Worm (Caenorhabditis elegans) whole organism, L4 larva: ENCODE data around the gene T19C3.6.

Experiments
- egl-27 ChIP-seq: sonication (generic microtip); optimal IDR thresholded peaks from 3 replicates; lab custom pipeline; 2017; ENCODE audit warnings: missing biosample characterization, missing genetic modification reagents, missing genetic modification characterization
- rbr-2 ChIP-seq: sonication (generic microtip); optimal IDR thresholded peaks from 2 replicates; lab custom pipeline; 2016; ENCODE audit warnings: missing genotype, missing genetic modification characterization, missing compliant biosample characterization
- unc-130 ChIP-seq: sonication (generic microtip); optimal IDR thresholded peaks from 2 replicates; lab custom pipeline; 2016; ENCODE audit warnings: missing genetic modification reagents, missing genetic modification characterization, missing compliant biosample characterization

- TF ChIP-seq unc-130 (GFP tag; lab: Kevin White, UChicago) = no peak
- TF ChIP-seq egl-27 (tag; lab: Kevin White, UChicago) = no peak
- no peak for TF ChIP-seq rbr-2 (tag; lab: Kevin White, UChicago)
Measured at ce11 chrIII:656660-657059, 25.3 kb upstream of the T19C3.6 start.
